Fruit fly (Drosophila melanogaster) whole organism, embryonic: Measurements from ENCODE around the gene Sfp26Ad.
A peak's percentile ranks its signal among the peaks of the same experiment; 100 is the strongest.

Experiments used
- CG10147 ChIP-seq: fragments of 200-800 bp; sonication (Bioruptor generic); optimal IDR thresholded peaks from 2 replicates; lab custom pipeline; 2019; ENCODE audit warnings: missing biosample characterization, mild to moderate bottlenecking, missing genetic modification characterization, moderate library complexity
- CG11504 ChIP-seq: fragments of 200-800 bp; sonication (Bioruptor generic); optimal IDR thresholded peaks from 3 replicates; lab custom pipeline; 2019; ENCODE audit warnings: missing biosample characterization, mild to moderate bottlenecking, missing genetic modification characterization, moderate library complexity
- CG12391 ChIP-seq: fragments of 200-800 bp; sonication (Bioruptor generic); optimal IDR thresholded peaks from 3 replicates; lab custom pipeline; 2018; ENCODE audit warnings: missing biosample characterization, mild to moderate bottlenecking, missing genetic modification characterization, moderate library complexity
- CG12744 ChIP-seq: fragments of 200-800 bp; sonication (Bioruptor generic); optimal IDR thresholded peaks from 2 replicates; lab custom pipeline; 2016; ENCODE audit warnings: missing biosample characterization, missing genetic modification characterization
- CG13424 ChIP-seq: fragments of 200-800 bp; sonication (Bioruptor generic); optimal IDR thresholded peaks from 2 replicates; lab custom pipeline; 2019; ENCODE audit warnings: missing biosample characterization, mild to moderate bottlenecking, missing genetic modification characterization, moderate library complexity
- CG15514 ChIP-seq: fragments of 200-800 bp; sonication (Bioruptor generic); optimal IDR thresholded peaks from 3 replicates; lab custom pipeline; 2017; ENCODE audit warnings: missing biosample characterization, missing genetic modification characterization, mild to moderate bottlenecking, moderate library complexity, missing genetic modification reagents
- CG15601 ChIP-seq: fragments of 200-800 bp; sonication (Bioruptor generic); optimal IDR thresholded peaks from 3 replicates; lab custom pipeline; 2019; ENCODE audit warnings: missing biosample characterization, mild to moderate bottlenecking, missing genetic modification characterization, moderate library complexity
- CG16813 ChIP-seq: fragments of 200-800 bp; sonication (Bioruptor generic); IDR thresholded peaks from 3 replicates; pipeline ENCODE4 v1.3.6; 2022; ENCODE audit warnings: missing biosample characterization, missing genetic modification characterization; ENCODE audit not compliant: partially characterized antibody
- CG1832 ChIP-seq: fragments of 200-800 bp; sonication (Bioruptor generic); optimal IDR thresholded peaks from 2 replicates; lab custom pipeline; 2017; ENCODE audit warnings: missing biosample characterization, mild to moderate bottlenecking, missing genetic modification characterization, inconsistent platforms
- CG30403 ChIP-seq: fragments of 200-800 bp; sonication (Bioruptor generic); optimal IDR thresholded peaks from 3 replicates; lab custom pipeline; 2016; ENCODE audit warnings: missing biosample characterization, missing genetic modification characterization
- CG33557 ChIP-seq: fragments of 200-800 bp; sonication (Bioruptor generic); optimal IDR thresholded peaks from 2 replicates; lab custom pipeline; 2019; ENCODE audit warnings: missing biosample characterization, mild to moderate bottlenecking, missing genetic modification characterization, moderate library complexity
- CG4282 ChIP-seq: fragments of 200-800 bp; sonication (Bioruptor generic); optimal IDR thresholded peaks from 2 replicates; lab custom pipeline; 2016; ENCODE audit warnings: missing biosample characterization, missing genetic modification characterization
- CG7786 ChIP-seq: fragments of 200-800 bp; sonication (Bioruptor generic); optimal IDR thresholded peaks from 2 replicates; lab custom pipeline; 2016; ENCODE audit warnings: missing biosample characterization, missing genetic modification characterization
- CG7839 ChIP-seq: fragments of 200-800 bp; sonication (Bioruptor generic); optimal IDR thresholded peaks from 3 replicates; lab custom pipeline; 2018; ENCODE audit warnings: missing biosample characterization, mild to moderate bottlenecking, missing genetic modification characterization, moderate library complexity
- CG8388 ChIP-seq: fragments of 200-800 bp; sonication (Bioruptor generic); optimal IDR thresholded peaks from 2 replicates; lab custom pipeline; 2019; ENCODE audit warnings: missing biosample characterization, mild to moderate bottlenecking, missing genetic modification characterization, moderate library complexity
- CG9817 ChIP-seq: fragments of 200-800 bp; sonication (Bioruptor generic); optimal IDR thresholded peaks from 2 replicates; lab custom pipeline; 2018; ENCODE audit warnings: missing biosample characterization, mild to moderate bottlenecking, missing genetic modification characterization, moderate library complexity
- Camta ChIP-seq: fragments of 200-800 bp; sonication (Bioruptor generic); optimal IDR thresholded peaks from 2 replicates; lab custom pipeline; 2016; ENCODE audit warnings: missing biosample characterization, missing genetic modification characterization
- D19A ChIP-seq: fragments of 200-800 bp; optimal IDR thresholded peaks from 3 replicates; lab custom pipeline; 2019; ENCODE audit warnings: missing biosample characterization, mild to moderate bottlenecking, missing genetic modification characterization, moderate library complexity
- Dip3 ChIP-seq: fragments of 200-800 bp; sonication (Bioruptor generic); optimal IDR thresholded peaks from 3 replicates; lab custom pipeline; 2016; ENCODE audit warnings: missing biosample characterization, missing genetic modification characterization
- Ets97D ChIP-seq: fragments of 200-800 bp; sonication (Bioruptor generic); optimal IDR thresholded peaks from 3 replicates; lab custom pipeline; 2016; ENCODE audit warnings: missing biosample characterization, missing genetic modification characterization
- Fer3 ChIP-seq: fragments of 200-800 bp; sonication (Bioruptor generic); optimal IDR thresholded peaks from 2 replicates; lab custom pipeline; 2018; ENCODE audit warnings: missing biosample characterization, mild to moderate bottlenecking, missing genetic modification characterization, moderate library complexity
- HHEX ChIP-seq: fragments of 200-800 bp; sonication (Bioruptor generic); optimal IDR thresholded peaks from 3 replicates; lab custom pipeline; 2017; ENCODE audit warnings: missing biosample characterization, mild to moderate bottlenecking, missing genetic modification characterization, missing genetic modification reagents
- HLH54F ChIP-seq: fragments of 200-800 bp; sonication (Bioruptor generic); optimal IDR thresholded peaks from 3 replicates; lab custom pipeline; 2016; ENCODE audit warnings: missing biosample characterization, missing genetic modification characterization
- HmgZ ChIP-seq: fragments of 200-800 bp; sonication (Bioruptor generic); optimal IDR thresholded peaks from 2 replicates; lab custom pipeline; 2018; ENCODE audit warnings: missing biosample characterization, mild to moderate bottlenecking, missing genetic modification characterization
- Hr3 ChIP-seq: fragments of 200-800 bp; sonication (Bioruptor generic); optimal IDR thresholded peaks from 3 replicates; lab custom pipeline; 2016; ENCODE audit warnings: missing biosample characterization, missing genetic modification characterization
- Hr78 ChIP-seq, 2 experiments: fragments of 200-800 bp in 1 of 2; fragments of >200 bp in 1 of 2; sonication (Bioruptor generic) in 1 of 2; optimal IDR thresholded peaks; 2 replicates each; lab custom pipeline; 2017 to 2019; ENCODE audit warnings: missing biosample characterization in 2 of 2, missing genetic modification characterization in 2 of 2, mild to moderate bottlenecking in 1 of 2, moderate library complexity in 1 of 2
- Jarid2 ChIP-seq: fragments of 200-800 bp; sonication (Bioruptor generic); optimal IDR thresholded peaks from 3 replicates; lab custom pipeline; 2017; ENCODE audit warnings: mild to moderate bottlenecking, missing biosample characterization, missing genetic modification reagents, missing genetic modification characterization
- Nf-YC ChIP-seq: fragments of 200-800 bp; optimal IDR thresholded peaks from 3 replicates; lab custom pipeline; 2019; ENCODE audit warnings: missing biosample characterization, mild to moderate bottlenecking, missing genetic modification characterization, moderate library complexity
- Tbp ChIP-seq: fragments of >200 bp; optimal IDR thresholded peaks from 2 replicates; lab custom pipeline; 2018; ENCODE audit warnings: missing biosample characterization, missing genetic modification characterization
- Trl ChIP-seq, 3 experiments: fragments of >200 bp in 2 of 3; fragments of 200-800 bp in 1 of 3; sonication (Bioruptor generic) in 1 of 3; optimal IDR thresholded peaks; 2 replicates in 1 of 3; 3 replicates in 2 of 3; lab custom pipeline; 2016 to 2017; ENCODE audit warnings: missing biosample characterization in 1 of 3, missing genetic modification characterization in 1 of 3
- ac ChIP-seq: fragments of 200-800 bp; sonication (Bioruptor generic); optimal IDR thresholded peaks from 3 replicates; lab custom pipeline; 2017; ENCODE audit warnings: missing biosample characterization, mild to moderate bottlenecking, missing genetic modification characterization
- cad ChIP-seq: fragments of >200 bp; optimal IDR thresholded peaks from 2 replicates; lab custom pipeline; 2017; ENCODE audit warnings: missing biosample characterization, missing genetic modification characterization
- crol ChIP-seq: fragments of 200-800 bp; sonication (Bioruptor generic); IDR thresholded peaks from 2 replicates; pipeline ENCODE4 v1.3.6; 2022; ENCODE audit warnings: missing biosample characterization, missing genetic modification characterization
- ems ChIP-seq: fragments of 200-800 bp; sonication (Bioruptor generic); optimal IDR thresholded peaks from 3 replicates; lab custom pipeline; 2016; ENCODE audit warnings: missing biosample characterization, missing genetic modification characterization
- fd3F ChIP-seq: fragments of 200-800 bp; sonication (Bioruptor generic); optimal IDR thresholded peaks from 2 replicates; lab custom pipeline; 2018; ENCODE audit warnings: missing biosample characterization, mild to moderate bottlenecking, missing genetic modification characterization, moderate library complexity
- fd96Cb ChIP-seq: fragments of 200-800 bp; sonication (Bioruptor generic); optimal IDR thresholded peaks from 2 replicates; lab custom pipeline; 2018; ENCODE audit warnings: missing biosample characterization, mild to moderate bottlenecking, missing genetic modification characterization, moderate library complexity
- fu2 ChIP-seq: fragments of 200-800 bp; sonication (Bioruptor generic); optimal IDR thresholded peaks from 2 replicates; lab custom pipeline; 2016; ENCODE audit warnings: missing biosample characterization, missing genetic modification characterization
- grn ChIP-seq: fragments of 200-800 bp; sonication (Bioruptor generic); optimal IDR thresholded peaks from 3 replicates; lab custom pipeline; 2017; ENCODE audit warnings: missing biosample characterization, missing genetic modification characterization
- gro ChIP-seq: fragments of 200-800 bp; sonication (Bioruptor generic); optimal IDR thresholded peaks from 2 replicates; lab custom pipeline; 2016; ENCODE audit warnings: missing biosample characterization, missing genetic modification characterization
- hth ChIP-seq: fragments of >200 bp; optimal IDR thresholded peaks from 2 replicates; lab custom pipeline; 2017; ENCODE audit warnings: inconsistent platforms
- otp ChIP-seq: fragments of 200-800 bp; sonication (Bioruptor generic); IDR thresholded peaks from 3 replicates; pipeline ENCODE4, ENCODE4 v1.3.6; 2022; ENCODE audit warnings: missing biosample characterization, missing genetic modification characterization
- pb ChIP-seq: fragments of 200-800 bp; sonication (Bioruptor generic); optimal IDR thresholded peaks from 3 replicates; lab custom pipeline; 2016; ENCODE audit warnings: missing biosample characterization, missing genetic modification characterization
- peb ChIP-seq: fragments of 200-800 bp; sonication (Bioruptor generic); IDR thresholded peaks from 2 replicates; pipeline ENCODE4 v1.3.6; 2022; ENCODE audit warnings: missing biosample characterization, missing genetic modification characterization
- pnt ChIP-seq: fragments of 200-800 bp; sonication (Bioruptor generic); optimal IDR thresholded peaks from 3 replicates; lab custom pipeline; 2016; ENCODE audit warnings: missing biosample characterization, missing genetic modification characterization
- sd ChIP-seq: fragments of 200-800 bp; sonication (Bioruptor generic); optimal IDR thresholded peaks from 3 replicates; lab custom pipeline; 2018; ENCODE audit warnings: missing biosample characterization, mild to moderate bottlenecking, missing genetic modification characterization, moderate library complexity
- sens-2 ChIP-seq: fragments of 200-800 bp; sonication (Bioruptor generic); IDR thresholded peaks from 2 replicates; pipeline ENCODE4 v1.3.6; 2022; ENCODE audit warnings: missing biosample characterization, missing genetic modification characterization
- tx ChIP-seq: fragments of 200-800 bp; sonication (Bioruptor generic); optimal IDR thresholded peaks from 2 replicates; lab custom pipeline; 2016; ENCODE audit warnings: missing biosample characterization, missing genetic modification characterization

The Sfp26Ad gene

DNA sequence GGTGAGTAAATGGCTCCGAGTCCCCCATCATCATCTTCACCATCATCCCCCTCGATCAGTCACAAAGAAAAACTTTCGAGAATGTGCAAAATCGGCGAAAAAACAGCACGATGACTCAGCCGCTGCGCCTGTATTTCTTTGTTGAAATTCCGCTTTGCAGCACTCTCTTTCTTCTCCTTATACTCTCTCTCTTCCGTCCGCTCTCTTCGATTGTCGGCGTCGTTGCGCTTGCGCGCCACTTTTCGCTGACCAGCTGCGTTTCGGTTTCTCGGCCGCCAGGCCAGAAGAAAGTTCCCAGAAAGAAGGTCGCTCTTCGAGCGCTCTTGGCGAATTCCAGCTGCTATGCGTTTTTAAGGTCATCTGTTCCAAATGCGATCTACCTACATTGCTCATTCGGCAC is 40.1 kb upstream of the Sfp26Ad start (continued):
- no peak for TF ChIP-seq CG10147
- no peak for TF ChIP-seq Hr3 (GFP tag; lab: Kevin White, UChicago)
- no peak for TF ChIP-seq CG7839 (tag; lab: Kevin White, UChicago)
- TF ChIP-seq Trl (optimal IDR thresholded peaks at IDR 0.05; lab: Kevin White, UChicago), result peak; percentile 20 to 73
- no peak for TF ChIP-seq Trl (GFP tag; optimal IDR thresholded peaks at IDR 0.05; lab: Kevin White, UChicago)
- no peak for TF ChIP-seq Tbp (GFP tag; lab: Kevin White, UChicago)
- TF ChIP-seq peb (GFP tag; lab: Robert Waterston, UW), result no peak
- TF ChIP-seq cad (GFP tag; lab: Kevin White, UChicago), result peak; percentile 11
- no peak for TF ChIP-seq sens-2 (GFP tag; lab: Robert Waterston, UW)

DNA sequence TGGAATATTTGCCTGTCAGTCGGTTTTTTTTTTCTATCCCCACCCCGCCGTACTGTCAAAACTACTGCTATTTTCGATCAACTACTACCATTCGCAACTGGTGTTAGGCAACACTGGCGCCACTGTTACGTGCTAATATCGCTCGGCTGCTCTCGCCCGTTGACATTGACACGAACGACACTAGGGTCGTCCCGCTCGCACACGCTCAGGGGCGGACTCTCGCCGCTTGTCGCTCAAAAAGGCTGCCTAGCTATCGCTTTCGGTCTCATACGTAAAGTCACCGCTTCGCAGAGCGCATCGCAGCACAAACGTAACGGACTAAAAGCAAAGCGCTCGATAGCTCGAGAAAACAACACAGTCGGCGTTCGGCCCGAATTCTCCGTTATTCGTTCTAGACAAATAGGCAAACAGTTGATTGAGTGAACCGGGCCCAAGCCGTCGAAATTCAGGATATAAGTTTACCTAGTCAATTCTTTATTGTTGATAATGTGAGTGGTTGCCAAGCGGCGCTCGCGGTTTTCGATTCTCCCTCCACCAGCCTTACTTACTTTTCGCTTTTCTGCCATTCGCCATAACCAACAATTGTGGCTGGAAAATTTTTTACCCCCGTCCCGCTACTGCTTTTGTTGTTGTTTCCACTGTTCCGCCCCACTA is 39.4 kb upstream of the Sfp26Ad start:
- TF ChIP-seq CG7786 (GFP tag; lab: Kevin White, UChicago) (peak; percentile 11), Dip3 (peak; percentile 69), fd3F (GFP tag; lab: Kevin White, UChicago) (no peak), Camta (GFP tag; lab: Kevin White, UChicago) (peak; percentile 28), Nf-YC (tag; lab: Kevin White, UChicago) (peak; percentile 89), ems (GFP tag; lab: Kevin White, UChicago) (peak; percentile 44), ac (GFP tag; lab: Kevin White, UChicago) (peak; percentile 29), CG30403 (peak; percentile 19), Fer3 (tag; lab: Kevin White, UChicago) (peak; percentile 12), CG15514 (peak; percentile 14), D19A (tag; lab: Kevin White, UChicago) (no peak), Trl (optimal IDR thresholded peaks at IDR 0.05; lab: Kevin White, UChicago) (no peak), Trl (GFP tag; optimal IDR thresholded peaks at IDR 0.05; lab: Kevin White, UChicago) (peak; percentile 36), CG8388 (GFP tag; lab: Kevin White, UChicago) (no peak), CG12391 (tag; lab: Kevin White, UChicago) (peak; percentile 27), gro (GFP tag; lab: Kevin White, UChicago) (peak; percentile 12), CG4282 (GFP tag; lab: Kevin White, UChicago) (peak; percentile 11), fu2 (GFP tag; lab: Kevin White, UChicago) (peak; percentile 26), Ets97D (peak; percentile 3), Hr78 (GFP tag; optimal IDR thresholded peaks at IDR 0.05; lab: Kevin White, UChicago) (peak in 1 of 2 experiments; percentile 91), CG15601 (peak; percentile 78), pb (GFP tag; lab: Kevin White, UChicago) (peak; percentile 61), HmgZ (tag; lab: Kevin White, UChicago) (peak; percentile 78), fd96Cb (tag; lab: Kevin White, UChicago) (no peak), CG16813 (GFP tag; lab: Robert Waterston, UW) (no peak), otp (GFP tag; lab: Robert Waterston, UW) (no peak), tx (GFP tag; lab: Kevin White, UChicago) (peak; percentile 4), crol (GFP tag; lab: Robert Waterston, UW) (no peak), CG13424 (peak; percentile 31), sd (tag; lab: Kevin White, UChicago) (peak; percentile 8), hth (no peak), sens-2 (GFP tag; lab: Robert Waterston, UW) (no peak), peb (GFP tag; lab: Robert Waterston, UW) (no peak), CG33557 (peak; percentile 38), CG11504 (tag; lab: Kevin White, UChicago) (peak; percentile 33), grn (GFP tag; lab: Kevin White, UChicago) (peak; percentile 36), Jarid2 (GFP tag; lab: Kevin White, UChicago) (peak; percentile 45), pnt (GFP tag; lab: Kevin White, UChicago) (no peak), HHEX (GFP tag; lab: Kevin White, UChicago) (no peak), CG1832 (GFP tag; lab: Kevin White, UChicago) (peak; percentile 96), CG12744 (GFP tag; lab: Kevin White, UChicago) (peak; percentile 20), HLH54F (GFP tag; lab: Kevin White, UChicago) (peak; percentile 10), CG9817 (peak; percentile 38)
